Fruit fly (Drosophila melanogaster): Measurements from ENCODE around the gene Bka.
A peak's percentile ranks its signal among the peaks of the same experiment; 100 is the strongest.

DNA sequence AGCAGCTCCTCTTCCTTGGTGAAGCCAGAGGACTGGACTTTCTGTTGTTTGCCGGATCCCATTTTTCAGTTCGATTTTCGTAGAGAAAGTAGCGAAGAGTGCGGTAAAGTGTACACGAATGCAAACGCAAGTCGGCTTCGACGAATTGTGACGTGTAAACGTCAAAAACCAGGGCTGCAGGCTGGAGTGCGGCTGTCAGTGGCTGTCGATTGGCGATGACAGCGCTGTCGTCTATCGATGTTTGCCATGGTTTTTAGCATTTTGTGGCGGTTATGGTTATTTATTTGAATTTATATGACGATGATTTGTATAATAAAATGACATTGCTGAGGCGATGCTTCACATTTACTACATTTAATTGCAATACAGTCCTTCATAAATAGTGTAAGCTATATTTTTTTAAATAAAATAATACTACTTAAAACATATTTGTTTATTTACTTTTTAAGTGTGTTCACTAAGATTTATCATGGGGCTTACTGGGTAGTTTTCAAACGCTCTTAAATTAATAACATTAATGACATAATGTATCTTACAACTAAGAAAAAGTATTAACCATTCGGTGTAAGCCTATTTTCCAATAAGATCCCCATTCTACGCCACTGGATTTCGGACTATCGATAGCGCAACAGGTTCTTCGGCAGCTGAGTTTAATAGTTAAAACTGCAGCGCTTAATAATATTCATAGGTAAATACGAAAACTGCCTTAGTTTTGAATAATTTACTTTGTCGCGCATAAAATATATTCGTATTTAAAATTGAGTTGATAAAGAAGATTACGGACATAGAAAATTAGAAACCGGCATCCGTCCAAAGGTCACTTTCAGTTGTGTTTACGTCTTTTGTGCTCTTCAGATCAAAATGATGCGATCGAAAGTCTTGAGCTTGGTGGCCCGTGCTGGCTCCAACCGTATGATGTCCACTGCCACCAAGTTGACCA is 23.2 kb downstream of the Bka start, which contains the start of the genes CG5885 and CG4598:
- TF ChIP-seq MESR4 (GFP tag; optimal IDR thresholded peaks at IDR 0.05) (peak; percentile 97), nau (GFP tag; optimal IDR thresholded peaks at IDR 0.05) (no peak), CG10979 (tag; optimal IDR thresholded peaks at IDR 0.05) (peak; percentile 58), CG8290 (GFP tag; optimal IDR thresholded peaks at IDR 0.05) (peak; percentile 46), CG8290 (tag; optimal IDR thresholded peaks at IDR 0.05) (peak in 1 of 2 experiments; percentile 76), Tbp (GFP tag; optimal IDR thresholded peaks at IDR 0.05) (no peak), CG4328 (GFP tag; optimal IDR thresholded peaks at IDR 0.05) (peak; percentile 50), Asciz (GFP tag; optimal IDR thresholded peaks at IDR 0.05) (peak; percentile 31), kay (GFP tag; optimal IDR thresholded peaks at IDR 0.05) (peak; percentile 80), sens (GFP tag) (peak; percentile 89), sisA (GFP tag; IDR thresholded peaks at IDR 0.05) (peak; percentile 73)
